Worm (Caenorhabditis elegans) whole organism, mixed stage, embryonic: ENCODE data around the gene F17E9.3.

ENCODE experiments used
- M03D4.4 ChIP-seq: sonication (generic microtip); optimal IDR thresholded peaks from 2 replicates; lab custom pipeline; 2017; ENCODE audit warnings: mild to moderate bottlenecking, missing genetic modification characterization, missing compliant biosample characterization
- elt-3 ChIP-seq: fragments of 150-350 bp; optimal IDR thresholded peaks from 2 replicates; lab custom pipeline; 2014; ENCODE audit warnings: missing biosample characterization, missing genetic modification characterization
- lin-32 ChIP-seq: fragments of 200-800 bp; sonication (Bioruptor generic); optimal IDR thresholded peaks from 2 replicates; lab custom pipeline; 2018; ENCODE audit warnings: mild to moderate bottlenecking, missing genetic modification characterization, missing compliant biosample characterization
- mep-1 ChIP-seq: fragments of 150-350 bp; optimal IDR thresholded peaks from 2 replicates; lab custom pipeline; 2017; ENCODE audit warnings: missing biosample characterization, missing genetic modification reagents, missing genetic modification characterization, inconsistent platforms
- nhr-12 ChIP-seq: fragments of 150-350 bp; optimal IDR thresholded peaks from 2 replicates; lab custom pipeline; 2014; ENCODE audit warnings: missing biosample characterization, missing genetic modification characterization
- nhr-237 ChIP-seq: fragments of 150-350 bp; optimal IDR thresholded peaks from 2 replicates; lab custom pipeline; 2014; ENCODE audit warnings: missing biosample characterization, missing genetic modification characterization
- sptf-1 ChIP-seq: sonication (generic microtip); optimal IDR thresholded peaks from 2 replicates; lab custom pipeline; 2017; ENCODE audit warnings: mild to moderate bottlenecking, missing genetic modification characterization, moderate library complexity, missing compliant biosample characterization

DNA sequence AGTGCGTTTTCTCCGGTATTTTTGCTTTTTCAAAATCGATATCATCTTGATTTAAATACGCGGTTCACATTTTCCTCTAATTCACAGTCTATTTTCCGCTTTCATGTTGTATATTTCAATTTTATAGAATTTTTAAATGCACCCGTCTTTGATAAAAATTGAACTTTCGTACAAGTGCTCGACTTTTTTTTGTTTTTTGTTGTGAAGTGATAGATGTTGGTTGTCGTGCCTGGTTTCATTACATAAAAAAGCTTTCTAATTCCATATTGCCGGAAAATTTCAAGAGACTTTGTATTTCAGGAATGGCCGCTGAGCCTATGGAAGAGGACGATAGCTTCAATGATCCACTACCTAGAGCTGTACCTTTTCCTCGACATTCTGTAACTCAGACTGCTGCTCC is 8.5 kb downstream of the F17E9.3 start, which contains the start of gene D2096.12:
- TF ChIP-seq lin-32 (GFP tag; lab: Kevin White, UChicago) (no peak), M03D4.4 (tag; lab: Kevin White, UChicago) (no peak), elt-3 (no peak), nhr-12 (no peak), mep-1 (tag; lab: Kevin White, UChicago) (no peak), sptf-1 (tag; lab: Kevin White, UChicago) (no peak), nhr-237 (no peak)
